Fruit fly (Drosophila melanogaster): ENCODE data around the gene mei-217.

mei-217 gene

DNA sequence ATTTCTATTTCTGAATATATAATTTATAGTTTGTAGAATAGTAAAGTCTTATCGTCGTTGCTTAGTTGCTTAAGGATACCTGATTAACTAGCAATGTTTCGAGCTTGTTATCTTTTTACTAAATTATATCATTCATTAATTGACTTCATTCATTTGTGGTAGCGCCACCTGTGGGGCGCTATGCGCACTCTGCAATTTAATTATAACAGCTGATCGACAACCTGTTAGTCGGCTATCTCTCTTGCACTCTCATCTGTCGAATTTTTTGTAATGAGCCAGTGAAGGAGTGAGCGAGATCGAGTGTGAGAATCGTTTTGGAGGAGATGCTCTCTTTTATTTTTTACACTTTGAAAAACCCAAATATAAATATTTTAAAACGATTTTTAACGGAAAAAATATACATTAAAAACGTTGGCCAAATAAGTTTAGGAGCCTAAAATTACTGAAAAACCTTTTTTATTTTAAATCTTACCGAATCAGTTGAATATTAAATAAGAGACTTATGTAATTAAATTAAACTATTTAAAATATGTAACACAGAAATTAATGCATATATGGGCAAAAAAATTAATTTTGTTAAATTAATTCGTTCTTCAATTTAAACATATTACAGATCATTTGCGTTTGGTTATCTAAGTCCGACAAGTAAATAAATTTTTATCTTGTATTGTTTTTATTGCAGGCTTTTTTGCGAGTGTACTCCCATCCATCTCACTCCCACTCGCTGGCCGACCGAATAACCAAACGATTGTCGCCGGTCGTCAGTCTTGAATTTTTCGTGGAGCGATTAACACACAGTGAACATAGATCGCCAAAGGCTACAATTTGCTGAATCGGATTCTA is 51.5 kb downstream of the mei-217 start, which contains the start of the genes CG16700 and CG4991 (continued):
- TF ChIP-seq oc (tag; optimal IDR thresholded peaks at IDR 0.05), result peak; percentile 38
- TF ChIP-seq Sox102F (GFP tag; optimal IDR thresholded peaks at IDR 0.05), result peak; percentile 84
- peak; percentile 68 for TF ChIP-seq HHEX (GFP tag; optimal IDR thresholded peaks at IDR 0.05)
- no peak for TF ChIP-seq tup (GFP tag; optimal IDR thresholded peaks at IDR 0.05)
- no peak for TF ChIP-seq ken (GFP tag; IDR thresholded peaks at IDR 0.05)
- no peak for TF ChIP-seq fd102C (GFP tag; optimal IDR thresholded peaks at IDR 0.05)
- TF ChIP-seq NC2α (GFP tag; optimal IDR thresholded peaks at IDR 0.05), result no peak
- no peak for TF ChIP-seq z (GFP tag; IDR thresholded peaks at IDR 0.05)
- TF ChIP-seq CG31224 (GFP tag; IDR thresholded peaks at IDR 0.05), result peak; percentile 43; the same call in 1 of the 2 replicates
- TF ChIP-seq mam (GFP tag; optimal IDR thresholded peaks at IDR 0.05), result peak; percentile 44
- peak; percentile 43 for TF ChIP-seq bab2 (GFP tag; optimal IDR thresholded peaks at IDR 0.05)
- no peak for TF ChIP-seq sc (optimal IDR thresholded peaks at IDR 0.05)
- TF ChIP-seq sc (GFP tag; optimal IDR thresholded peaks at IDR 0.05), result peak; percentile 76
- TF ChIP-seq CG7745 (tag; optimal IDR thresholded peaks at IDR 0.05), result no peak
- TF ChIP-seq exex (tag; optimal IDR thresholded peaks at IDR 0.05), result peak; percentile 35
- no peak for TF ChIP-seq Bgb (GFP tag; IDR thresholded peaks at IDR 0.05; ENCODE audit: partially characterized antibody)
- TF ChIP-seq btn (GFP tag; optimal IDR thresholded peaks at IDR 0.05), result no peak
- peak; percentile 80 for TF ChIP-seq CG10209 (GFP tag; optimal IDR thresholded peaks at IDR 0.05)
- peak; percentile 72 for TF ChIP-seq Nf-YB (GFP tag; optimal IDR thresholded peaks at IDR 0.05)
- TF ChIP-seq repo (GFP tag; optimal IDR thresholded peaks at IDR 0.05), result no peak
- peak; percentile 69; the same call in 1 of the 2 replicates for TF ChIP-seq al (GFP tag; IDR thresholded peaks at IDR 0.05)
- no peak for TF ChIP-seq Elba2 (GFP tag; optimal IDR thresholded peaks at IDR 0.05)
- TF ChIP-seq CG11247 (GFP tag; IDR thresholded peaks at IDR 0.05), result peak; percentile 55
- TF ChIP-seq Doc2 (GFP tag; IDR thresholded peaks at IDR 0.05), result no peak
- TF ChIP-seq Mes4 (GFP tag; optimal IDR thresholded peaks at IDR 0.05), result no peak
- peak; percentile 31 for TF ChIP-seq CG8359 (GFP tag; optimal IDR thresholded peaks at IDR 0.05; ENCODE audit: borderline replicate concordance)
- TF ChIP-seq sisA (GFP tag; IDR thresholded peaks at IDR 0.05), result no peak; the same call in 1 of the 2 replicates
- TF ChIP-seq pnt (GFP tag; optimal IDR thresholded peaks at IDR 0.05), result no peak
- peak; percentile 73 for TF ChIP-seq CG16815 (GFP tag; optimal IDR thresholded peaks at IDR 0.05)
- peak; percentile 41 for TF ChIP-seq CG10274 (GFP tag; optimal IDR thresholded peaks at IDR 0.05)
- peak; percentile 54 for TF ChIP-seq CG10654 (GFP tag; optimal IDR thresholded peaks at IDR 0.05)
- peak; percentile 86 for TF ChIP-seq sens (GFP tag)
- TF ChIP-seq HmgZ (tag; optimal IDR thresholded peaks at IDR 0.05), result peak; percentile 3
- TF ChIP-seq CG4424 (GFP tag; optimal IDR thresholded peaks at IDR 0.05), result peak; percentile 79
- TF ChIP-seq C15 (GFP tag; IDR thresholded peaks at IDR 0.05), result no peak
- no peak for TF ChIP-seq kni (GFP tag; optimal IDR thresholded peaks at IDR 0.05)
- no peak for TF ChIP-seq Lim3 (GFP tag; IDR thresholded peaks at IDR 0.05)
- TF ChIP-seq CG17385 (GFP tag; optimal IDR thresholded peaks at IDR 0.05), result peak; percentile 78
- TF ChIP-seq sim (GFP tag; IDR thresholded peaks at IDR 0.05), result 0 out of 2 replicates have a peak, but pooled peaks have one; percentile 6
- peak; percentile 39; the same call in 1 of the 3 replicates for TF ChIP-seq CG11093 (GFP tag; IDR thresholded peaks at IDR 0.05)
- TF ChIP-seq CG30020 (tag; optimal IDR thresholded peaks at IDR 0.05), result peak; percentile 69
- TF ChIP-seq run (tag; optimal IDR thresholded peaks at IDR 0.05), result peak; percentile 61
- TF ChIP-seq Taf1 (GFP tag; IDR thresholded peaks at IDR 0.05), result peak; percentile 39; the same call in 1 of the 2 replicates
- TF ChIP-seq CG12391 (tag; optimal IDR thresholded peaks at IDR 0.05), result peak; percentile 87
- TF ChIP-seq Stat92E (GFP tag; optimal IDR thresholded peaks at IDR 0.05), result peak in 1 of 3 experiments; percentile 57
- TF ChIP-seq eve (GFP tag; optimal IDR thresholded peaks at IDR 0.05), result peak in 1 of 2 experiments; percentile 69
- TF ChIP-seq ro (GFP tag; IDR thresholded peaks at IDR 0.05), result peak; percentile 39; the same call in 1 of the 2 replicates
- peak; percentile 65 for TF ChIP-seq CG6765 (GFP tag; optimal IDR thresholded peaks at IDR 0.05)
- no peak for TF ChIP-seq CG12769 (tag; optimal IDR thresholded peaks at IDR 0.05)
